Worm (Caenorhabditis elegans): ENCODE results near the gene R155.3.

- no peak for TF ChIP-seq dve-1 (tag; optimal IDR thresholded peaks at IDR 0.05)
- no peak for TF ChIP-seq ceh-14 (tag; optimal IDR thresholded peaks at IDR 0.05)
- no peak for TF ChIP-seq ceh-19 (GFP tag; optimal IDR thresholded peaks at IDR 0.05)
These were observed 882 bp upstream of the R155.3 start for ce11 chrIII:1977424-1977823.

All from whole organism, late embryonic.